Worm (Caenorhabditis elegans): Measurements from ENCODE around the gene flp-3.

Gene flp-3

DNA sequence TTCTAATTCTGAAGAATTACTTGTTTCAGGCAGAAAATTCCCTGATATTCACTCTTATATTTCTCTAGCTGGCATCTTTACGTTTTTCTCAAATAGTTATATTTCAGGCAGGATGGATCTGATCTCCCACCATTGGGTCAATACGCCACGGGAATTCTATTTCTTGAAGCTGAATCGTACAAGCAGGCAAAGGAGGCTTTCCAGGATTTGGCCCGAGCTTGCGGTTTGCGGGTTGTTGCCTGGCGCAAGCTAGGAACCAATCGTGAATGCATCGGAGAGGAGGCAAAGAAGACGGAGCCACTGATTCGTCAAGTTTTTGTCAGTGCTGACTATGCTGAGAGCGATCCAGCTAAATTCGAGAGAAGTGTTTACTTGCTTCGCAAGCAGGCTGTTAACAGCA, 7.7 kb downstream of the flp-3 start:
- TF ChIP-seq elt-3 (tag; optimal IDR thresholded peaks at IDR 0.05) = no peak
- no peak for TF ChIP-seq pha-4 (tag; optimal IDR thresholded peaks at IDR 0.05)
- no peak for TF ChIP-seq unc-39 (tag; optimal IDR thresholded peaks at IDR 0.05)
- no peak for TF ChIP-seq snpc-4 (tag; optimal IDR thresholded peaks at IDR 0.05)
- no peak for TF ChIP-seq lsy-2 (tag; optimal IDR thresholded peaks at IDR 0.05)

DNA sequence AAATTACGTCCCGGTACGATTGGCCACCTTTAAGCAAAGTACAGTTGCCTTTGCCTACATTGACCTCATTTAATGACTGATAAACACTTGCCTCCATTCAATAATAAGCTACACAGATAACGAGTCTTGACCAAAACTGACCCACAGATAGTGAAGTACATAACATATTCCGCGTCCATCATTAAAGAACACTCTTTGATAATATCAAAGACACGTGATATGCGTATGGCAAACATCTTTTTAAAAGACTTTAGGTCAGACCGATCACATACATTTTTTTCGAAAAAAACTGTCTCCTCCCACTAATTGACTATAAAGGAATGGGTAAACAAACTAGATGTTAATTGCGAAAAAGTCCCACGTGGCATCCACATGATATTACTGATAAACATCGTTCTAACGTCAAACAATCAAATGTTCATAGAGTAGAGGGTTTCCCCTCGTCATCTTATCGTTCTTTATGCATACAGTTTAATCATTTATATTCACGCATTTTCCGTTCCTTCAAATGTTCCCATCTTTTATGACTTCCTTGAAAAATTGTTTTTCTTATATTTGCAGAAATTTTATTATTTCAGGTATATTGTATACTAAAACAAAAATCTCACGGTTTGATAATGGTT, 8.6 kb downstream of the flp-3 start, which contains the start of gene W07E11.1:
W07E11.1 (plus strand) TSS at position 573 of the 623 bp plus-strand sequence.
- no peak for TF ChIP-seq unc-120 (tag; optimal IDR thresholded peaks at IDR 0.05; ENCODE audit: poor library complexity, severe bottlenecking)
- no peak for TF ChIP-seq nhr-76 (tag; optimal IDR thresholded peaks at IDR 0.05)
- no peak for TF ChIP-seq ham-2 (GFP tag; optimal IDR thresholded peaks at IDR 0.05)
- TF ChIP-seq nhr-237 (tag; optimal IDR thresholded peaks at IDR 0.05) = no peak
- no peak for TF ChIP-seq lin-32 (GFP tag; optimal IDR thresholded peaks at IDR 0.05)
- no peak for TF ChIP-seq sem-2 (GFP tag; optimal IDR thresholded peaks at IDR 0.05)
- TF ChIP-seq ceh-43 (GFP tag; optimal IDR thresholded peaks at IDR 0.05) = no peak
- TF ChIP-seq ztf-11 (tag; optimal IDR thresholded peaks at IDR 0.05) = no peak

DNA sequence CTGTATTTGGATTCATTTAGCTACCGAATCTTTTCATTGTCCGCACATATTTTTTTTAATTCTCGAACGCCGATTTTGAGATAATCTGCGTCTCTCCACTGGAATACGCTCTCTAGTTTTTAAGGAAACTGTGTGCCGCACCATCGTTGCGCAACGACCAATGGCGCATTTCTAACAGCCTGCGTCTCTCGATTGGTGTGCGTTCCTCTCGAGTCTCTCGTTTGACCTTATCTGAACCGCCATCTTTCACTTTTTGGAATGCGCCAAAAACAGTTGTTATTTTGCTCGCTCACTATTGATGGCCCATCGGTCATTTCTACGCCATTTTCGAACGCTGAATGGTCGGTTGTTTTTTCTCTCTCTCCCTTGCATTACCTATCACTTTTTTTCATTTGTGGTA, 9.5 kb downstream of the flp-3 start:
- TF ChIP-seq elt-1 (tag; optimal IDR thresholded peaks at IDR 0.05; ENCODE audit: borderline replicate concordance, insufficient read depth) (peak; percentile 84), lin-32 (GFP tag; optimal IDR thresholded peaks at IDR 0.05) (no peak), zip-8 (tag; optimal IDR thresholded peaks at IDR 0.05) (peak; percentile 37), nhr-2 (tag; optimal IDR thresholded peaks at IDR 0.05) (peak; percentile 51), sem-2 (GFP tag; optimal IDR thresholded peaks at IDR 0.05) (no peak)

DNA sequence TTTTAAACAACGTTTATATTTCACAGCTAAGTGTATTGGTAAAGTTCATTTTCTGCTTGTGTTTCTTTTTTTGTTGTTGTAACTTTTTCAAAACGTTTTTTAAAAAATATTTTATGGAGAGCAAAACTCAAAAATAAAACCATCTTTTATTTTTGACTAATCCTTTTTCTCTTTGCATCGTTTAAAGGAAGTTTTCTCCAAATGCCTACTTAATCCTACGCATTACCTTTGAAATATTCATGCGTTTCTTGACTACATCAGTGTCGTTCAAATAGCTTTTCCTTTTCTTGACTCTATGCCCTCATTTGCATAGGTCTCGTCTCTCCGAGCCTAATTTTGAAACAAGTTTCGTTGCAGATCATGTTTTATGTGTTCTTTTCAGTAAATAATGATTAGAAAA, 11.7 kb downstream of the flp-3 start:
- TF ChIP-seq nhr-237 (tag; optimal IDR thresholded peaks at IDR 0.05) (no peak), ceh-43 (GFP tag; optimal IDR thresholded peaks at IDR 0.05) (no peak), cnd-1 (tag; optimal IDR thresholded peaks at IDR 0.05) (no peak), mab-5 (tag; optimal IDR thresholded peaks at IDR 0.05) (no peak), unc-120 (tag; optimal IDR thresholded peaks at IDR 0.05; ENCODE audit: poor library complexity, severe bottlenecking) (no peak), drap-1 (GFP tag; optimal IDR thresholded peaks at IDR 0.05) (no peak), tbx-8 (GFP tag; optimal IDR thresholded peaks at IDR 0.05) (no peak), flh-1 (GFP tag; optimal IDR thresholded peaks at IDR 0.05) (no peak), elt-1 (tag; optimal IDR thresholded peaks at IDR 0.05; ENCODE audit: borderline replicate concordance, insufficient read depth) (no peak), mep-1 (tag; optimal IDR thresholded peaks at IDR 0.05) (no peak), ceh-39 (tag; optimal IDR thresholded peaks at IDR 0.05) (no peak), elt-3 (tag; optimal IDR thresholded peaks at IDR 0.05) (no peak), lsy-2 (tag; optimal IDR thresholded peaks at IDR 0.05) (no peak), bed-3 (GFP tag; optimal IDR thresholded peaks at IDR 0.05) (no peak), unc-62 (GFP tag; optimal IDR thresholded peaks at IDR 0.05) (no peak), nhr-12 (tag; optimal IDR thresholded peaks at IDR 0.05) (no peak), ham-2 (GFP tag; optimal IDR thresholded peaks at IDR 0.05) (no peak)

DNA sequence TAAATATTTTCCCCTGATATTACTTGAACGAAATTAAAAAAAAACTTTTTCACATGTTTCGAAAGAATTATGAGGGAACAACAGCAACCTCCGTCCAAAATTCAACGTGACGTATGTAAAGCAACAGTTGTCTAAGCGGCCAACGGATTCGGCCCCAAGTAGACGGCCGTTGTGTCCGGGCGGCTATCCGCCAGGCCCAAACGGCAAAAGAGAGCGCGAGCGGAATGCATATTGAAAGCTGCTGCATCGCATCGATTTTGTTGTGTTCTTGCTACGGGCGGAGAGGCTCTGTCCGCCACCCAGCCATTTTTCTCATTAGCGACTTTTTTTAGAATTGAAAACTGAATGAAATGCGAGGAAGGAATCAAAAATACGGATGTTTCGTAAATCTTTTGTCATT, 13.5 kb downstream of the flp-3 start:
- no peak for TF ChIP-seq elt-3 (tag; optimal IDR thresholded peaks at IDR 0.05)
- TF ChIP-seq hlh-1 (tag; optimal IDR thresholded peaks at IDR 0.05) = peak; percentile 76

DNA sequence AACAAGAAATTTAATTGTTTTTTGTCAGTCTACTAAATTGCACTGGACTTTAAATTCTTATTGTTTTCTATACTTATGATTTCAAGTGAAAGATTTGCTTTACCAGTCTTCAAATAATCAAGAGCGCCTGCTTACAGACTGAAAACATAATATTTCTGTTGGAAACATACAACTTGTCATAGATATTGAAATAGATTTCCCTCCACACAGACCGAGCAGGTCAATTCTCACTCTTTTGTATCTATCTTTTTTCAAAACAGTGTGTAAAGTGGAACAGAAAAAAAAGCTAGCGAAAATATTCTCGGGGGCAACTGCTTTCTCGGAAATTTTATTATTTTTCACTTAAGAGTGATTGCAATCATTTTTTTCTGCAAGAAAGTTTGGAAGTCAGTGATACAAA, 14.1 kb downstream of the flp-3 start:
- no peak for TF ChIP-seq elt-1 (tag; optimal IDR thresholded peaks at IDR 0.05; ENCODE audit: borderline replicate concordance, insufficient read depth)
- TF ChIP-seq nhr-12 (tag; optimal IDR thresholded peaks at IDR 0.05) = no peak
- TF ChIP-seq ham-2 (GFP tag; optimal IDR thresholded peaks at IDR 0.05) = no peak
- TF ChIP-seq hlh-1 (tag; optimal IDR thresholded peaks at IDR 0.05) = no peak
- TF ChIP-seq unc-120 (tag; optimal IDR thresholded peaks at IDR 0.05; ENCODE audit: poor library complexity, severe bottlenecking) = no peak
- no peak for TF ChIP-seq elt-3 (tag; optimal IDR thresholded peaks at IDR 0.05)
- no peak for TF ChIP-seq blmp-1 (tag; optimal IDR thresholded peaks at IDR 0.05)
- no peak for TF ChIP-seq ceh-83 (GFP tag; optimal IDR thresholded peaks at IDR 0.05)
- no peak for TF ChIP-seq unc-62 (GFP tag; optimal IDR thresholded peaks at IDR 0.05)
- no peak for TF ChIP-seq ces-1 (GFP tag; optimal IDR thresholded peaks at IDR 0.05)
- TF ChIP-seq mls-2 (tag; optimal IDR thresholded peaks at IDR 0.05) = no peak
- TF ChIP-seq lin-32 (GFP tag; optimal IDR thresholded peaks at IDR 0.05) = no peak
- no peak for TF ChIP-seq ztf-11 (tag; optimal IDR thresholded peaks at IDR 0.05)
- no peak for TF ChIP-seq drap-1 (GFP tag; optimal IDR thresholded peaks at IDR 0.05)
- TF ChIP-seq sptf-1 (tag; optimal IDR thresholded peaks at IDR 0.05) = no peak
- TF ChIP-seq unc-39 (tag; optimal IDR thresholded peaks at IDR 0.05) = no peak
- no peak for TF ChIP-seq mep-1 (tag; optimal IDR thresholded peaks at IDR 0.05)

Data from whole organism, mixed stage, embryonic.